Fruit fly (Drosophila melanogaster): Measurements from ENCODE around the gene SrpRbeta.
A peak's percentile ranks its signal among the peaks of the same experiment; 100 is the strongest.

The SrpRbeta gene

dm6 chr3L:8716013-8716412, 4.0 kb downstream of the SrpRbeta start (continued):
- TF ChIP-seq CG3032 (tag; optimal IDR thresholded peaks at IDR 0.05): peak; percentile 23
- peak; percentile 35 for TF ChIP-seq CG10631 (GFP tag; optimal IDR thresholded peaks at IDR 0.05)
- no peak for TF ChIP-seq CG16779 (tag; optimal IDR thresholded peaks at IDR 0.05)
- peak; percentile 66 for TF ChIP-seq CG32006 (GFP tag; optimal IDR thresholded peaks at IDR 0.05)
- TF ChIP-seq Lpt (GFP tag; optimal IDR thresholded peaks at IDR 0.05): no peak
- TF ChIP-seq topi (GFP tag; optimal IDR thresholded peaks at IDR 0.05): peak; percentile 67
- no peak for TF ChIP-seq ss (GFP tag; optimal IDR thresholded peaks at IDR 0.05)

dm6 chr3L:8712913-8713312, 7.1 kb downstream of the SrpRbeta start:
- 0 out of 3 replicates have a peak, but pooled peaks have one; percentile 31 for TF ChIP-seq CG8119 (GFP tag; IDR thresholded peaks at IDR 0.05)
- TF ChIP-seq CG15336 (GFP tag; IDR thresholded peaks at IDR 0.05): no peak
- TF ChIP-seq Eip78C (GFP tag): peak; percentile 43
- TF ChIP-seq vri (GFP tag; optimal IDR thresholded peaks at IDR 0.05): no peak
- TF ChIP-seq CG3032 (tag; optimal IDR thresholded peaks at IDR 0.05): peak; percentile 26
- peak; percentile 35 for TF ChIP-seq CG34406 (GFP tag; optimal IDR thresholded peaks at IDR 0.05)
- peak; percentile 18 for TF ChIP-seq esn (GFP tag; optimal IDR thresholded peaks at IDR 0.05)
- TF ChIP-seq eg (GFP tag; IDR thresholded peaks at IDR 0.05): no peak
- peak; percentile 10 for TF ChIP-seq CG8632 (GFP tag; optimal IDR thresholded peaks at IDR 0.05)
- TF ChIP-seq spab (GFP tag; optimal IDR thresholded peaks at IDR 0.05): no peak
- 0 out of 3 replicates have a peak, but pooled peaks have one; percentile 19 for TF ChIP-seq CG6163 (GFP tag; IDR thresholded peaks at IDR 0.05)
- no peak for TF ChIP-seq Hr4 (GFP tag; optimal IDR thresholded peaks at IDR 0.05)
- TF ChIP-seq Ets96B (tag; optimal IDR thresholded peaks at IDR 0.05): peak; percentile 6
- TF ChIP-seq CG32006 (GFP tag; optimal IDR thresholded peaks at IDR 0.05): peak; percentile 33
- TF ChIP-seq Met (GFP tag; optimal IDR thresholded peaks at IDR 0.05): no peak
- peak; percentile 9 for TF ChIP-seq CG6792 (GFP tag; optimal IDR thresholded peaks at IDR 0.05)
- TF ChIP-seq achi (GFP tag; optimal IDR thresholded peaks at IDR 0.05): peak; percentile 13
- TF ChIP-seq CG9139 (GFP tag; optimal IDR thresholded peaks at IDR 0.05): no peak
- peak; percentile 30 for TF ChIP-seq Blimp-1 (GFP tag; optimal IDR thresholded peaks at IDR 0.05)
- TF ChIP-seq acj6 (GFP tag; optimal IDR thresholded peaks at IDR 0.05): no peak
- no peak for TF ChIP-seq CG6276 (GFP tag; optimal IDR thresholded peaks at IDR 0.05)

- TF ChIP-seq CG6792 (GFP tag; optimal IDR thresholded peaks at IDR 0.05) (no peak), vri (GFP tag; optimal IDR thresholded peaks at IDR 0.05) (peak; percentile 19)
Observed at dm6 chr3L:8708856-8709255, 11.2 kb downstream of the SrpRbeta start.

dm6 chr3L:8707821-8708220, 12.2 kb downstream of the SrpRbeta start:
- peak; percentile 18 for TF ChIP-seq Smox (GFP tag; optimal IDR thresholded peaks at IDR 0.05)
- TF ChIP-seq Met (GFP tag; optimal IDR thresholded peaks at IDR 0.05): peak; percentile 3
- TF ChIP-seq CG16779 (tag; optimal IDR thresholded peaks at IDR 0.05): no peak
- peak; percentile 6 for TF ChIP-seq CG10631 (GFP tag; optimal IDR thresholded peaks at IDR 0.05)
- TF ChIP-seq lz (GFP tag; optimal IDR thresholded peaks at IDR 0.05): no peak
- no peak for TF ChIP-seq CG8119 (GFP tag; IDR thresholded peaks at IDR 0.05)
- no peak for TF ChIP-seq CG8319 (GFP tag; optimal IDR thresholded peaks at IDR 0.05)
- TF ChIP-seq CG32006 (GFP tag; optimal IDR thresholded peaks at IDR 0.05): peak; percentile 50
- TF ChIP-seq eg (GFP tag; IDR thresholded peaks at IDR 0.05): 0 out of 3 replicates have a peak, but pooled peaks have one; percentile 15
- TF ChIP-seq ss (GFP tag; optimal IDR thresholded peaks at IDR 0.05): peak in 1 of 2 experiments; percentile 22
- peak; percentile 10 for TF ChIP-seq achi (GFP tag; optimal IDR thresholded peaks at IDR 0.05)
- TF ChIP-seq CG31627 (GFP tag; optimal IDR thresholded peaks at IDR 0.05): no peak
- no peak for TF ChIP-seq Hr4 (GFP tag; optimal IDR thresholded peaks at IDR 0.05)
- TF ChIP-seq CG34406 (GFP tag; optimal IDR thresholded peaks at IDR 0.05): peak; percentile 28
- TF ChIP-seq CG6792 (GFP tag; optimal IDR thresholded peaks at IDR 0.05): no peak
- TF ChIP-seq CG6808 (GFP tag; optimal IDR thresholded peaks at IDR 0.05): no peak
- no peak for TF ChIP-seq CG10669 (GFP tag; optimal IDR thresholded peaks at IDR 0.05)
- TF ChIP-seq CG15336 (GFP tag; IDR thresholded peaks at IDR 0.05): no peak
- TF ChIP-seq Lpt (GFP tag; optimal IDR thresholded peaks at IDR 0.05): no peak
- TF ChIP-seq Eip78C (GFP tag): peak; percentile 79
- TF ChIP-seq Gug (GFP tag; IDR thresholded peaks at IDR 0.05): no peak
- TF ChIP-seq CG4318 (GFP tag; optimal IDR thresholded peaks at IDR 0.05): no peak
- TF ChIP-seq CG6163 (GFP tag; IDR thresholded peaks at IDR 0.05): 0 out of 3 replicates have a peak, but pooled peaks have one; percentile 43
- peak; percentile 13 for TF ChIP-seq acj6 (GFP tag; optimal IDR thresholded peaks at IDR 0.05)
- TF ChIP-seq spab (GFP tag; optimal IDR thresholded peaks at IDR 0.05): no peak
- no peak for TF ChIP-seq pdm3 (GFP tag; optimal IDR thresholded peaks at IDR 0.05)
- TF ChIP-seq Ets96B (tag; optimal IDR thresholded peaks at IDR 0.05): no peak
- no peak for TF ChIP-seq Sox102F (GFP tag; optimal IDR thresholded peaks at IDR 0.05)
- peak; percentile 22 for TF ChIP-seq CG8632 (GFP tag; optimal IDR thresholded peaks at IDR 0.05)
- no peak for TF ChIP-seq Hr39 (GFP tag; optimal IDR thresholded peaks at IDR 0.05)
- no peak for TF ChIP-seq CG7368 (GFP tag; optimal IDR thresholded peaks at IDR 0.05)
- no peak for TF ChIP-seq Sox15 (GFP tag; optimal IDR thresholded peaks at IDR 0.05)
- peak; percentile 37 for TF ChIP-seq esn (GFP tag; optimal IDR thresholded peaks at IDR 0.05)
- TF ChIP-seq CG11762 (GFP tag; optimal IDR thresholded peaks at IDR 0.05; ENCODE audit: insufficient read depth): peak; percentile 30
- TF ChIP-seq cyc (GFP tag; optimal IDR thresholded peaks at IDR 0.05): peak; percentile 11
- no peak for TF ChIP-seq topi (GFP tag; optimal IDR thresholded peaks at IDR 0.05)
- no peak for TF ChIP-seq CG1621 (tag; optimal IDR thresholded peaks at IDR 0.05)

Measured in whole organism, prepupa.